Fruit fly (Drosophila melanogaster): ENCODE measurements around the gene Klp68D.

The Klp68D gene

dm6 chr3L:11828730-11829129 lies 33.3 kb downstream of the Klp68D start, which contains the start of gene CG7264:
TSS of gene CG7264 (plus strand) at chr3L:11829030.
- TF ChIP-seq Snoo (tag; optimal IDR thresholded peaks at IDR 0.05) (no peak), Ets98B (GFP tag; IDR thresholded peaks at IDR 0.05) (no peak), CG14655 (GFP tag; optimal IDR thresholded peaks at IDR 0.05) (no peak), gl (tag; optimal IDR thresholded peaks at IDR 0.05) (no peak), CG32121 (GFP tag; IDR thresholded peaks at IDR 0.05) (no peak), fd96Ca (GFP tag; IDR thresholded peaks at IDR 0.05) (no peak), CG10348 (GFP tag; IDR thresholded peaks at IDR 0.05) (no peak), CG34367 (tag; optimal IDR thresholded peaks at IDR 0.05) (no peak), CG9948 (tag; optimal IDR thresholded peaks at IDR 0.05) (no peak), CG12605 (GFP tag; IDR thresholded peaks at IDR 0.05) (no peak), Pif1A (GFP tag; optimal IDR thresholded peaks at IDR 0.05) (no peak), CG8159 (tag; optimal IDR thresholded peaks at IDR 0.05) (no peak), EcR (GFP tag; optimal IDR thresholded peaks at IDR 0.05) (no peak), CG13204 (GFP tag; optimal IDR thresholded peaks at IDR 0.05) (no peak), CG4496 (GFP tag; IDR thresholded peaks at IDR 0.05) (no peak), D1 (tag; optimal IDR thresholded peaks at IDR 0.05) (no peak), Pif1B (GFP tag; optimal IDR thresholded peaks at IDR 0.05) (no peak), CG8301 (tag; optimal IDR thresholded peaks at IDR 0.05) (no peak)

- TF ChIP-seq EcR (GFP tag; optimal IDR thresholded peaks at IDR 0.05) (no peak), gl (tag; optimal IDR thresholded peaks at IDR 0.05) (no peak), CG9948 (tag; optimal IDR thresholded peaks at IDR 0.05) (no peak)
These were observed 35.8 kb downstream of the Klp68D start for dm6 chr3L:11831199-11831598.

- TF ChIP-seq D1 (tag; optimal IDR thresholded peaks at IDR 0.05) (no peak), fd96Ca (GFP tag; IDR thresholded peaks at IDR 0.05) (no peak), CG17806 (tag; optimal IDR thresholded peaks at IDR 0.05) (no peak), CG32121 (GFP tag; IDR thresholded peaks at IDR 0.05) (no peak), Snoo (tag; optimal IDR thresholded peaks at IDR 0.05) (no peak), CG14655 (GFP tag; optimal IDR thresholded peaks at IDR 0.05) (no peak), CG34367 (tag; optimal IDR thresholded peaks at IDR 0.05) (no peak), Ets98B (GFP tag; IDR thresholded peaks at IDR 0.05) (no peak), CG9948 (tag; optimal IDR thresholded peaks at IDR 0.05) (no peak), CG8159 (tag; optimal IDR thresholded peaks at IDR 0.05) (no peak), EcR (GFP tag; optimal IDR thresholded peaks at IDR 0.05) (no peak), gl (tag; optimal IDR thresholded peaks at IDR 0.05) (no peak), CG12605 (GFP tag; IDR thresholded peaks at IDR 0.05) (no peak), Pif1B (GFP tag; optimal IDR thresholded peaks at IDR 0.05) (no peak), Pif1A (GFP tag; optimal IDR thresholded peaks at IDR 0.05) (no peak), CG8301 (tag; optimal IDR thresholded peaks at IDR 0.05) (no peak), rn (GFP tag; IDR thresholded peaks at IDR 0.05) (no peak)
These were observed 37.2 kb downstream of the Klp68D start for dm6 chr3L:11832360-11833295.

dm6 chr3L:11833296-11833717 lies 37.9 kb downstream of the Klp68D start, which contains the start of gene CycA:
TSS of gene CycA (minus strand) at chr3L:11833578.
- TF ChIP-seq Snoo (tag; optimal IDR thresholded peaks at IDR 0.05) = no peak
- no peak for TF ChIP-seq D1 (tag; optimal IDR thresholded peaks at IDR 0.05)
- no peak for TF ChIP-seq Ets98B (GFP tag; IDR thresholded peaks at IDR 0.05)
- no peak for TF ChIP-seq CG4496 (GFP tag; IDR thresholded peaks at IDR 0.05)
- no peak for TF ChIP-seq CG15710 (tag; optimal IDR thresholded peaks at IDR 0.05)
- no peak for TF ChIP-seq Pif1B (GFP tag; optimal IDR thresholded peaks at IDR 0.05)
- TF ChIP-seq rn (GFP tag; IDR thresholded peaks at IDR 0.05) = no peak
- no peak for TF ChIP-seq CG32121 (GFP tag; IDR thresholded peaks at IDR 0.05)
- TF ChIP-seq CG17806 (tag; optimal IDR thresholded peaks at IDR 0.05) = no peak
- TF ChIP-seq fd96Ca (GFP tag; IDR thresholded peaks at IDR 0.05) = no peak
- TF ChIP-seq Pif1A (GFP tag; optimal IDR thresholded peaks at IDR 0.05) = no peak
- TF ChIP-seq CG8301 (tag; optimal IDR thresholded peaks at IDR 0.05) = no peak

dm6 chr3L:11836575-11837077 lies 41.2 kb downstream of the Klp68D start, which contains the start of gene CG43064:
TSS of gene CG43064 (minus strand) at chr3L:11836721.
- TF ChIP-seq EcR (GFP tag; optimal IDR thresholded peaks at IDR 0.05) (no peak), CG32121 (GFP tag; IDR thresholded peaks at IDR 0.05) (no peak), Ets98B (GFP tag; IDR thresholded peaks at IDR 0.05) (no peak), CG8159 (tag; optimal IDR thresholded peaks at IDR 0.05) (no peak), D1 (tag; optimal IDR thresholded peaks at IDR 0.05) (no peak), CG34367 (tag; optimal IDR thresholded peaks at IDR 0.05) (no peak), fd96Ca (GFP tag; IDR thresholded peaks at IDR 0.05) (no peak), CG12605 (GFP tag; IDR thresholded peaks at IDR 0.05) (no peak)

- TF ChIP-seq Snoo (tag; optimal IDR thresholded peaks at IDR 0.05) (no peak), CG4496 (GFP tag; IDR thresholded peaks at IDR 0.05) (no peak), CG12605 (GFP tag; IDR thresholded peaks at IDR 0.05) (no peak), CG17806 (tag; optimal IDR thresholded peaks at IDR 0.05) (no peak), Pif1B (GFP tag; optimal IDR thresholded peaks at IDR 0.05) (no peak), CG8301 (tag; optimal IDR thresholded peaks at IDR 0.05) (no peak), CG8159 (tag; optimal IDR thresholded peaks at IDR 0.05) (no peak), CG9948 (tag; optimal IDR thresholded peaks at IDR 0.05) (no peak), CG14655 (GFP tag; optimal IDR thresholded peaks at IDR 0.05) (no peak), D1 (tag; optimal IDR thresholded peaks at IDR 0.05) (no peak)
These were observed 52.3 kb downstream of the Klp68D start, which contains the start of gene CG12521 for dm6 chr3L:11847703-11848102. TSS of gene CG12521 (minus strand) at chr3L:11847803.
